Worm (Caenorhabditis elegans) whole organism, L1 larva: ENCODE measurements around the gene T04H1.5.
A peak's percentile ranks its signal among the peaks of the same experiment; 100 is the strongest.

Source experiments
- C34B4.2 ChIP-seq: sonication (generic microtip); optimal IDR thresholded peaks from 2 replicates; lab custom pipeline; 2017; ENCODE audit warnings: mild to moderate bottlenecking, missing genetic modification characterization, missing compliant biosample characterization
- Y116A8C.19 ChIP-seq: sonication (generic microtip); optimal IDR thresholded peaks from 2 replicates; lab custom pipeline; 2016; ENCODE audit warnings: missing compliant biosample characterization, missing genetic modification characterization, borderline replicate concordance
- aha-1 ChIP-seq: fragments of 150-350 bp; optimal IDR thresholded peaks from 2 replicates; lab custom pipeline; 2014; ENCODE audit warnings: missing biosample characterization, missing genetic modification characterization
- blmp-1 ChIP-seq: fragments of 150-350 bp; optimal IDR thresholded peaks from 2 replicates; lab custom pipeline; 2014; ENCODE audit warnings: missing biosample characterization, missing genetic modification characterization
- ceh-82 ChIP-seq, 3 experiments: fragments of 150-350 bp in 1 of 3; sonication (generic microtip) in 2 of 3; optimal IDR thresholded peaks; 2 replicates each; lab custom pipeline; 2014 to 2017; ENCODE audit warnings: missing biosample characterization in 3 of 3, missing genetic modification characterization in 3 of 3
- ceh-90 ChIP-seq: sonication (generic microtip); optimal IDR thresholded peaks from 2 replicates; lab custom pipeline; 2016; ENCODE audit warnings: missing genetic modification characterization, missing compliant biosample characterization
- dpl-1 ChIP-seq, 3 experiments: fragments of 150-350 bp in 2 of 3; sonication (generic microtip) in 1 of 3; optimal IDR thresholded peaks; 2 replicates each; lab custom pipeline; 2014 to 2017; ENCODE audit warnings: missing biosample characterization in 3 of 3, missing genetic modification characterization in 3 of 3, missing genetic modification reagents in 3 of 3
- efl-1 ChIP-seq, 4 experiments: fragments of 150-350 bp; optimal IDR thresholded peaks in 3 of 4; peaks in 1 of 4; 1 replicate in 1 of 4; 2 replicates in 3 of 4; lab custom pipeline; 2014; ENCODE audit warnings: missing biosample characterization in 2 of 4, missing genetic modification characterization in 2 of 4, missing genetic modification reagents in 2 of 4
- elt-2 ChIP-seq: sonication (generic microtip); optimal IDR thresholded peaks from 2 replicates; lab custom pipeline; 2016; ENCODE audit warnings: missing genetic modification characterization, mild to moderate bottlenecking, inconsistent platforms, missing compliant biosample characterization, missing genetic modification reagents
- elt-3 ChIP-seq, 6 experiments: fragments of 150-350 bp in 1 of 6; sonication (generic microtip); optimal IDR thresholded peaks; 2 replicates each; lab custom pipeline; 2017 to 2018; ENCODE audit warnings: missing biosample characterization in 6 of 6, missing genetic modification characterization in 6 of 6, inconsistent platforms in 1 of 6
- fkh-8 ChIP-seq: sonication (generic microtip); optimal IDR thresholded peaks from 2 replicates; lab custom pipeline; 2016; ENCODE audit warnings: mild to moderate bottlenecking, missing genetic modification characterization, missing compliant biosample characterization
- grh-1 ChIP-seq: fragments of 200-800 bp; sonication (Bioruptor generic); IDR thresholded peaks from 2 replicates; pipeline ENCODE4 v1.3.6; 2022; ENCODE audit warnings: missing genetic modification reagents, missing genetic modification characterization, missing compliant biosample characterization
- hpl-2 ChIP-seq: fragments of 150-350 bp; optimal IDR thresholded peaks from 2 replicates; lab custom pipeline; 2014; ENCODE audit warnings: missing biosample characterization, missing genetic modification reagents, missing genetic modification characterization
- jun-1 ChIP-seq: fragments of 150-350 bp; optimal IDR thresholded peaks from 2 replicates; lab custom pipeline; 2014; ENCODE audit warnings: missing biosample characterization, missing genetic modification reagents, missing genetic modification characterization
- lin-13 ChIP-seq: fragments of 150-350 bp; optimal IDR thresholded peaks from 2 replicates; lab custom pipeline; 2014; ENCODE audit warnings: missing biosample characterization, missing genetic modification reagents, missing genetic modification characterization
- lin-14 ChIP-seq: fragments of 200-800 bp; sonication (Bioruptor generic); optimal IDR thresholded peaks from 2 replicates; lab custom pipeline; 2018; ENCODE audit warnings: mild to moderate bottlenecking, missing genetic modification characterization, moderate library complexity, missing compliant biosample characterization
- lin-15B ChIP-seq: fragments of 150-350 bp; sonication (generic microtip); optimal IDR thresholded peaks from 3 replicates; lab custom pipeline; 2014; ENCODE audit warnings: missing biosample characterization, missing genetic modification characterization
- lin-35 ChIP-seq, 2 experiments: fragments of 150-350 bp; optimal IDR thresholded peaks; 2 replicates each; lab custom pipeline; 2014; ENCODE audit warnings: missing biosample characterization in 2 of 2, missing genetic modification characterization in 2 of 2, missing genetic modification reagents in 2 of 2
- lin-39 ChIP-seq: fragments of 150-350 bp; optimal IDR thresholded peaks from 2 replicates; lab custom pipeline; 2014; ENCODE audit warnings: missing biosample characterization, missing genetic modification reagents, missing genetic modification characterization
- lir-3 ChIP-seq: sonication (generic microtip); optimal IDR thresholded peaks from 2 replicates; lab custom pipeline; 2016; ENCODE audit warnings: mild to moderate bottlenecking, missing genetic modification characterization, moderate library complexity, missing compliant biosample characterization; ENCODE audit not compliant: poor library complexity
- lsy-2 ChIP-seq, 2 experiments: fragments of 150-350 bp; optimal IDR thresholded peaks; 2 replicates each; lab custom pipeline; 2014; ENCODE audit warnings: missing biosample characterization in 2 of 2, missing genetic modification characterization in 2 of 2
- mef-2 ChIP-seq: fragments of 150-350 bp; optimal IDR thresholded peaks from 2 replicates; lab custom pipeline; 2014; ENCODE audit warnings: missing biosample characterization, missing genetic modification characterization
- nhr-19 ChIP-seq: fragments of 200-800 bp; sonication (Bioruptor generic); conservative IDR thresholded peaks from 2 replicates; pipeline ENCODE4 v1.3.6; 2022; ENCODE audit warnings: missing genetic modification characterization, missing compliant biosample characterization
- nhr-20 ChIP-seq: sonication (generic microtip); optimal IDR thresholded peaks from 2 replicates; lab custom pipeline; 2016; ENCODE audit warnings: mild to moderate bottlenecking, missing genetic modification characterization, missing compliant biosample characterization
- nhr-237 ChIP-seq: fragments of 150-350 bp; optimal IDR thresholded peaks from 2 replicates; lab custom pipeline; 2014; ENCODE audit warnings: missing biosample characterization, missing genetic modification characterization
- nhr-47 ChIP-seq: sonication (generic microtip); optimal IDR thresholded peaks from 2 replicates; lab custom pipeline; 2016; ENCODE audit warnings: mild to moderate bottlenecking, missing genetic modification characterization, moderate library complexity, missing compliant biosample characterization
- nhr-71 ChIP-seq: sonication (generic microtip); optimal IDR thresholded peaks from 2 replicates; lab custom pipeline; 2016; ENCODE audit warnings: mild to moderate bottlenecking, missing genetic modification characterization, moderate library complexity, missing compliant biosample characterization
- nhr-76 ChIP-seq: sonication (generic microtip); optimal IDR thresholded peaks from 2 replicates; lab custom pipeline; 2017; ENCODE audit warnings: missing biosample characterization, missing genetic modification characterization
- nhr-77 ChIP-seq: fragments of 150-350 bp; optimal IDR thresholded peaks from 2 replicates; lab custom pipeline; 2014; ENCODE audit warnings: missing biosample characterization, missing genetic modification characterization
- nhr-85 ChIP-seq: sonication (generic microtip); peaks from one replicate; lab custom pipeline; 2016; ENCODE audit warnings: missing genetic modification characterization, inconsistent platforms, missing compliant biosample characterization
- nhr-90 ChIP-seq: sonication (generic microtip); optimal IDR thresholded peaks from 2 replicates; lab custom pipeline; 2016; ENCODE audit warnings: mild to moderate bottlenecking, missing genetic modification characterization, missing compliant biosample characterization; ENCODE audit not compliant: poor library complexity
- pqm-1 ChIP-seq: sonication (generic microtip); optimal IDR thresholded peaks from 3 replicates; lab custom pipeline; 2017; ENCODE audit warnings: missing biosample characterization, missing genetic modification characterization
- rnt-1 ChIP-seq: sonication (generic microtip); optimal IDR thresholded peaks from 2 replicates; lab custom pipeline; 2016; ENCODE audit warnings: mild to moderate bottlenecking, missing genetic modification characterization, moderate library complexity, missing compliant biosample characterization
- snpc-4 ChIP-seq: fragments of 150-350 bp; optimal IDR thresholded peaks from 2 replicates; lab custom pipeline; 2014; ENCODE audit warnings: missing biosample characterization, missing genetic modification characterization
- snu-23 ChIP-seq: sonication (generic microtip); optimal IDR thresholded peaks from 2 replicates; lab custom pipeline; 2016; ENCODE audit warnings: missing genetic modification characterization, missing compliant biosample characterization
- sox-4 ChIP-seq: sonication (generic microtip); optimal IDR thresholded peaks from 2 replicates; lab custom pipeline; 2016; ENCODE audit warnings: missing genetic modification characterization, missing compliant biosample characterization
- swsn-7 ChIP-seq: sonication (generic microtip); optimal IDR thresholded peaks from 2 replicates; lab custom pipeline; 2016; ENCODE audit warnings: missing genetic modification characterization, missing compliant biosample characterization
- tbx-2 ChIP-seq: sonication (generic microtip); optimal IDR thresholded peaks from 2 replicates; lab custom pipeline; 2016; ENCODE audit warnings: missing genetic modification characterization, missing compliant biosample characterization
- unc-130 ChIP-seq: fragments of 150-350 bp; optimal IDR thresholded peaks from 2 replicates; lab custom pipeline; 2017; ENCODE audit warnings: missing biosample characterization, missing genetic modification characterization, inconsistent platforms
- unc-62 ChIP-seq: fragments of 150-350 bp; optimal IDR thresholded peaks from 2 replicates; lab custom pipeline; 2014; ENCODE audit warnings: missing biosample characterization, missing genetic modification reagents, missing genetic modification characterization
- unc-86 ChIP-seq: sonication (generic microtip); optimal IDR thresholded peaks from 2 replicates; lab custom pipeline; 2016; ENCODE audit warnings: missing genetic modification characterization, missing compliant biosample characterization
- xbp-1 ChIP-seq: sonication (generic microtip); optimal IDR thresholded peaks from 2 replicates; lab custom pipeline; 2016; ENCODE audit warnings: missing genetic modification characterization, missing compliant biosample characterization
- zip-4 ChIP-seq: fragments of 200-800 bp; sonication (Bioruptor generic); optimal IDR thresholded peaks from 2 replicates; lab custom pipeline; 2018; ENCODE audit warnings: mild to moderate bottlenecking, missing genetic modification characterization, moderate library complexity, missing compliant biosample characterization
- ztf-11 ChIP-seq, 2 experiments: sonication (generic microtip); optimal IDR thresholded peaks; 2 replicates each; lab custom pipeline; 2016 to 2017; ENCODE audit warnings: missing genetic modification characterization in 2 of 2, missing biosample characterization in 1 of 2, missing compliant biosample characterization in 1 of 2

The T04H1.5 gene

DNA sequence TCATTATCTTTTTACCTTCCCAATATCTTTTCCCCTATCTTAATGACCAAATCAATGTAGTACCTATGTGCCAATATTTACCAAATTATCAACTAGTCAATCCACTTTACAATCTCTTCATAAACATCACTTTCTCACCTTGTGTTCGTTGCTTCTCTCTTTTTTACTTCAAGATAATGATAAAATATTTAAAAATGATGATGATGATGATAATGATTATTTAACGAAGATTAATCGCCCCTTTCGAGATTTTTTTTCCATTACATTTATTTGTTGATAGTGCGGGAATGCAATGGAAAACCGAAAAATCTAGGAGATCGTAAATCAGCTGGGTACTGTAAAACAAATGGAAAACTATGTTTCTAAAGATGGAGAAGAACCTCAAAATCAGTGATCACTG is 43.0 kb downstream of the T04H1.5 start:
- peak; percentile 42 for TF ChIP-seq lin-14 (GFP tag; lab: Kevin White, UChicago)
- TF ChIP-seq blmp-1 (tag; lab: Kevin White, UChicago) = peak; percentile 54
- TF ChIP-seq elt-3 (tag; optimal IDR thresholded peaks at IDR 0.05; lab: Kevin White, UChicago) = peak in 2 of 6 experiments; percentile 58 to 79
- peak; percentile 9 for TF ChIP-seq tbx-2 (tag; lab: Kevin White, UChicago)
- peak in 1 of 2 experiments; percentile 49 for TF ChIP-seq lsy-2 (tag; optimal IDR thresholded peaks at IDR 0.05; lab: Kevin White, UChicago)
- TF ChIP-seq mef-2 (tag; lab: Kevin White, UChicago) = no peak
- TF ChIP-seq Y116A8C.19 (tag; lab: Kevin White, UChicago) = no peak
- TF ChIP-seq lin-39 (tag; lab: Kevin White, UChicago) = no peak
- TF ChIP-seq nhr-71 = peak; percentile 44
- TF ChIP-seq nhr-77 = no peak
- TF ChIP-seq lin-15B (tag; lab: Kevin White, UChicago) = no peak
- TF ChIP-seq nhr-237 (tag; lab: Kevin White, UChicago) = no peak
- peak; percentile 18 for TF ChIP-seq nhr-20
- TF ChIP-seq nhr-90 = peak; percentile 4
- peak; percentile 69 for TF ChIP-seq nhr-85 (tag; lab: Kevin White, UChicago)
- no peak for TF ChIP-seq snpc-4 (tag; lab: Kevin White, UChicago)
- no peak for TF ChIP-seq swsn-7 (tag; lab: Kevin White, UChicago)
- TF ChIP-seq grh-1 (GFP tag; lab: Robert Waterston, UW) = 0 out of 2 replicates have a peak, but pooled peaks have one; percentile 15
- TF ChIP-seq dpl-1 (GFP tag; optimal IDR thresholded peaks at IDR 0.05; lab: Kevin White, UChicago) = no peak

DNA sequence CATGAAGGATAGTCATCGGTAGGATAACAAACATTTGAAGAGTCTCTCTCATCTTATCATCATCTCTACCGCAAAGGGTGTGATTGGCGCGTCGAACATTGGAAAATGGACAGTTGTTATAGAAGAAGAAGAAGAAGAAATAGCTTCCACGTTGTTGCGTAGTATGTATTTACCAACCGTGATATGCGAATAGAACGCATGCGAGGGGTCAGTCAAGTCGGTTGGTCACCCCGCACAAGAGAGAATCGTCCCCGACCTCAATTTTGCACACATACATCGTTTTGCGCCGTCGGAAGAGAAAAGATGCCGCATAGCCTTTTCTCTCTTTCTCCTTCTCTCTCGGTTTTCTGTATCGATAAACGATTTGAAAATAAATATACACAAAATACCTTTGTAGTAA is 43.9 kb downstream of the T04H1.5 start:
- TF ChIP-seq blmp-1 (tag; lab: Kevin White, UChicago) (peak; percentile 17), efl-1 (optimal IDR thresholded peaks at IDR 0.05; lab: Kevin White, UChicago) (no peak), efl-1 (GFP tag; optimal IDR thresholded peaks at IDR 0.05 in 1 of 2; lab: Kevin White, UChicago) (peak in 1 of 2 experiments; percentile 87), lin-35 (GFP tag; optimal IDR thresholded peaks at IDR 0.05; lab: Kevin White, UChicago) (peak in 1 of 2 experiments; percentile 10), aha-1 (tag; lab: Kevin White, UChicago) (no peak)
- TF ChIP-seq, all 84 proteins: peak for 3

DNA sequence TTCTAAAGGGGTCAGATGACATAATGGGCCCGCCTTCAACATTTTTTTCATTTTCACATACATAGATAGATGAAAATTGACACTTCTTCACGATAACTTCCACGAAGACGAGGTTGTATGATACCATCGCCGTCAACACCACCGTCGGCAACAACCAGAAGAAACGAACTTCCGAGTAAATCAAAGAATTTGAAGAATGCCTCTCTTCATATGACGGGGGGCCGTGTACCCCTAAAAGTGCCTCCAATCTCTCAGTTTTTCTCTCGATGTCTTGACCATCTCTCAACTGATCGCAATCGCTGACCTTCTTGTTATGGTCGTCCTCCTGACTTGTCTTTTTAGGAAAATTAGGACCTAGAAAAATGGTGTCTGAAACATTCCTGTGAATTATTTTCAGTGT is 44.4 kb downstream of the T04H1.5 start:
- peak; percentile 32; the same call in 1 of the 2 replicates for TF ChIP-seq grh-1 (GFP tag; lab: Robert Waterston, UW)
- TF ChIP-seq nhr-77 = no peak
- no peak for TF ChIP-seq ceh-90
- peak; percentile 25 for TF ChIP-seq rnt-1 (tag; lab: Kevin White, UChicago)
- no peak; the same call in 1 of the 2 replicates for TF ChIP-seq nhr-19 (GFP tag; lab: Robert Waterston, UW)
- peak; percentile 36 for TF ChIP-seq nhr-20
- no peak for TF ChIP-seq elt-2 (tag; lab: Kevin White, UChicago)
- TF ChIP-seq nhr-71 = peak; percentile 49
- TF ChIP-seq unc-130 (tag; lab: Kevin White, UChicago) = peak; percentile 2
- no peak for TF ChIP-seq unc-62 (GFP tag; lab: Kevin White, UChicago)
- TF ChIP-seq lin-13 (GFP tag; lab: Kevin White, UChicago) = no peak
- TF ChIP-seq lir-3 (tag; lab: Kevin White, UChicago) = no peak
- TF ChIP-seq mef-2 (tag; lab: Kevin White, UChicago) = no peak
- no peak for TF ChIP-seq zip-4
- no peak for TF ChIP-seq Y116A8C.19 (tag; lab: Kevin White, UChicago)
- peak; percentile 2 for TF ChIP-seq nhr-47
- TF ChIP-seq sox-4 = no peak
- TF ChIP-seq snu-23 (GFP tag; lab: Kevin White, UChicago) = peak; percentile 33
- TF ChIP-seq pqm-1 (tag; lab: Kevin White, UChicago) = no peak
- TF ChIP-seq dpl-1 (GFP tag; optimal IDR thresholded peaks at IDR 0.05; lab: Kevin White, UChicago) = no peak
- TF ChIP-seq nhr-76 (tag; lab: Kevin White, UChicago) = no peak
- TF ChIP-seq elt-3 (tag; optimal IDR thresholded peaks at IDR 0.05; lab: Kevin White, UChicago) = peak in 1 of 6 experiments; percentile 40
- peak; percentile 96 for TF ChIP-seq nhr-85 (tag; lab: Kevin White, UChicago)
- TF ChIP-seq lsy-2 (tag; optimal IDR thresholded peaks at IDR 0.05; lab: Kevin White, UChicago) = peak in 1 of 2 experiments; percentile 48
- no peak for TF ChIP-seq xbp-1
- TF ChIP-seq lin-39 (tag; lab: Kevin White, UChicago) = no peak
- TF ChIP-seq swsn-7 (tag; lab: Kevin White, UChicago) = no peak
- peak; percentile 15 for TF ChIP-seq tbx-2 (tag; lab: Kevin White, UChicago)
- no peak for TF ChIP-seq unc-86 (tag; lab: Kevin White, UChicago)
- TF ChIP-seq ceh-82 (tag; optimal IDR thresholded peaks at IDR 0.05; lab: Kevin White, UChicago) = no peak
- TF ChIP-seq aha-1 (tag; lab: Kevin White, UChicago) = no peak
- peak in 1 of 2 experiments; percentile 23 for TF ChIP-seq lin-35 (GFP tag; optimal IDR thresholded peaks at IDR 0.05; lab: Kevin White, UChicago)
- peak; percentile 56 for TF ChIP-seq lin-14 (GFP tag; lab: Kevin White, UChicago)
- TF ChIP-seq fkh-8 (tag; lab: Kevin White, UChicago) = no peak
- no peak for TF ChIP-seq hpl-2 (GFP tag; lab: Kevin White, UChicago)
- TF ChIP-seq ztf-11 (tag; optimal IDR thresholded peaks at IDR 0.05; lab: Kevin White, UChicago) = no peak
- no peak for TF ChIP-seq nhr-90
- TF ChIP-seq C34B4.2 (tag; lab: Kevin White, UChicago) = no peak
- peak; percentile 38 for TF ChIP-seq blmp-1 (tag; lab: Kevin White, UChicago)
- TF ChIP-seq jun-1 (tag; lab: Kevin White, UChicago) = no peak
